Fruit fly (Drosophila melanogaster) whole organism, adult: ENCODE results near the gene CG43446.

Experiments used
- CG14711 ChIP-seq: fragments of 200-800 bp; sonication (Bioruptor generic); optimal IDR thresholded peaks from 2 replicates; lab custom pipeline; 2018; ENCODE audit warnings: missing biosample characterization, mild to moderate bottlenecking, missing genetic modification characterization, moderate library complexity
- CG33017 ChIP-seq: fragments of 200-800 bp; sonication (Bioruptor generic); optimal IDR thresholded peaks from 2 replicates; lab custom pipeline; 2018; ENCODE audit warnings: missing biosample characterization, mild to moderate bottlenecking, missing genetic modification characterization, moderate library complexity
- CG5204 ChIP-seq: fragments of 200-800 bp; sonication (Bioruptor generic); optimal IDR thresholded peaks from 2 replicates; lab custom pipeline; 2016; ENCODE audit warnings: missing biosample characterization, missing genetic modification characterization
- CG7101 ChIP-seq: fragments of 200-800 bp; sonication (Bioruptor generic); optimal IDR thresholded peaks from 2 replicates; lab custom pipeline; 2018; ENCODE audit warnings: missing biosample characterization, mild to moderate bottlenecking, missing genetic modification characterization, moderate library complexity
- Crg-1 ChIP-seq: fragments of 200-800 bp; sonication (Bioruptor generic); optimal IDR thresholded peaks from 2 replicates; lab custom pipeline; 2016; ENCODE audit warnings: missing biosample characterization, missing genetic modification characterization
- Hr96 ChIP-seq: fragments of 200-800 bp; sonication (Bioruptor generic); optimal IDR thresholded peaks from 2 replicates; lab custom pipeline; 2016; ENCODE audit warnings: missing biosample characterization, missing genetic modification characterization
- Mnt ChIP-seq: fragments of 200-800 bp; sonication (Bioruptor generic); optimal IDR thresholded peaks from 2 replicates; lab custom pipeline; 2016; ENCODE audit warnings: missing biosample characterization, mild to moderate bottlenecking, missing genetic modification characterization
- kay ChIP-seq: fragments of 200-800 bp; sonication (Bioruptor generic); peaks from one replicate; lab custom pipeline; 2016; ENCODE audit warnings: missing biosample characterization, missing genetic modification characterization, borderline replicate concordance
- pad ChIP-seq: fragments of 200-800 bp; sonication (Bioruptor generic); optimal IDR thresholded peaks from 3 replicates; lab custom pipeline; 2017; ENCODE audit warnings: missing biosample characterization, missing genetic modification characterization, mild to moderate bottlenecking, moderate library complexity, missing genetic modification reagents
- tj ChIP-seq: fragments of 200-800 bp; sonication (Bioruptor generic); optimal IDR thresholded peaks from 3 replicates; lab custom pipeline; 2017; ENCODE audit warnings: missing biosample characterization, mild to moderate bottlenecking, missing genetic modification characterization, moderate library complexity

dm6 chr3R:21025508-21025907, 37.8 kb upstream of the CG43446 start:
- no peak for TF ChIP-seq Mnt (GFP tag; lab: Kevin White, UChicago)
- TF ChIP-seq CG5204 (GFP tag; lab: Kevin White, UChicago), result no peak
- no peak for TF ChIP-seq CG14711 (tag; lab: Kevin White, UChicago)
- TF ChIP-seq CG7101 (tag; lab: Kevin White, UChicago), result no peak
- TF ChIP-seq Hr96 (GFP tag; lab: Kevin White, UChicago), result no peak
- no peak for TF ChIP-seq kay
- TF ChIP-seq pad (GFP tag; lab: Kevin White, UChicago), result no peak
- no peak for TF ChIP-seq tj (GFP tag; lab: Kevin White, UChicago)
- no peak for TF ChIP-seq CG33017
- TF ChIP-seq Crg-1 (GFP tag; lab: Kevin White, UChicago), result no peak
